Fruit fly (Drosophila melanogaster) whole organism, pupa: ENCODE measurements around the gene Pino.

Experiments
- CG10348 ChIP-seq: fragments of 200-800 bp; sonication (Bioruptor generic); IDR thresholded peaks from 2 replicates; pipeline ENCODE4 v1.3.6; 2022; ENCODE audit warnings: missing biosample characterization, missing genetic modification characterization
- CG12605 ChIP-seq: fragments of 200-800 bp; sonication (Bioruptor generic); IDR thresholded peaks from 2 replicates; pipeline ENCODE4 v1.3.6; 2022; ENCODE audit warnings: missing biosample characterization, missing genetic modification characterization
- CG13204 ChIP-seq: fragments of 200-800 bp; sonication (Bioruptor generic); optimal IDR thresholded peaks from 2 replicates; lab custom pipeline; 2018; ENCODE audit warnings: missing biosample characterization, mild to moderate bottlenecking, missing genetic modification characterization, moderate library complexity
- CG14655 ChIP-seq: fragments of 200-800 bp; sonication (Bioruptor generic); optimal IDR thresholded peaks from 3 replicates; lab custom pipeline; 2017; ENCODE audit warnings: mild to moderate bottlenecking, missing biosample characterization, missing genetic modification reagents, missing genetic modification characterization
- CG15710 ChIP-seq: fragments of 200-800 bp; sonication (Bioruptor generic); optimal IDR thresholded peaks from 2 replicates; lab custom pipeline; 2018; ENCODE audit warnings: missing biosample characterization, mild to moderate bottlenecking, missing genetic modification characterization, moderate library complexity
- CG17806 ChIP-seq: fragments of 200-800 bp; sonication (Bioruptor generic); optimal IDR thresholded peaks from 2 replicates; lab custom pipeline; 2018; ENCODE audit warnings: missing biosample characterization, mild to moderate bottlenecking, missing genetic modification characterization, moderate library complexity
- CG32121 ChIP-seq: fragments of 200-800 bp; sonication (Bioruptor generic); IDR thresholded peaks from 2 replicates; pipeline ENCODE4 v1.3.6; 2022; ENCODE audit warnings: missing biosample characterization, missing genetic modification characterization
- CG34367 ChIP-seq: fragments of 200-800 bp; sonication (Bioruptor generic); optimal IDR thresholded peaks from 2 replicates; lab custom pipeline; 2018; ENCODE audit warnings: missing biosample characterization, mild to moderate bottlenecking, missing genetic modification characterization
- CG4496 ChIP-seq: fragments of 200-800 bp; sonication (Bioruptor generic); IDR thresholded peaks from 3 replicates; pipeline ENCODE4 v1.3.6; 2022; ENCODE audit warnings: missing biosample characterization, missing genetic modification characterization
- CG8159 ChIP-seq: fragments of 200-800 bp; sonication (Bioruptor generic); optimal IDR thresholded peaks from 3 replicates; lab custom pipeline; 2018; ENCODE audit warnings: missing biosample characterization, mild to moderate bottlenecking, missing genetic modification characterization, moderate library complexity
- CG8301 ChIP-seq: fragments of 200-800 bp; sonication (Bioruptor generic); optimal IDR thresholded peaks from 2 replicates; lab custom pipeline; 2018; ENCODE audit warnings: missing biosample characterization, mild to moderate bottlenecking, missing genetic modification characterization
- CG9948 ChIP-seq: fragments of 200-800 bp; sonication (Bioruptor generic); optimal IDR thresholded peaks from 2 replicates; lab custom pipeline; 2018; ENCODE audit warnings: missing biosample characterization, mild to moderate bottlenecking, missing genetic modification characterization, moderate library complexity
- D1 ChIP-seq: fragments of 200-800 bp; sonication (Bioruptor generic); optimal IDR thresholded peaks from 2 replicates; lab custom pipeline; 2018; ENCODE audit warnings: missing biosample characterization, mild to moderate bottlenecking, missing genetic modification characterization, moderate library complexity
- EcR ChIP-seq: fragments of 200-800 bp; sonication (Bioruptor generic); optimal IDR thresholded peaks from 3 replicates; lab custom pipeline; 2019; ENCODE audit warnings: missing biosample characterization, missing genetic modification characterization, mild to moderate bottlenecking, moderate library complexity, missing genetic modification reagents
- Ets98B ChIP-seq: fragments of 200-800 bp; sonication (Bioruptor generic); IDR thresholded peaks from 2 replicates; pipeline ENCODE4 v1.3.6; 2022; ENCODE audit warnings: missing biosample characterization, missing genetic modification characterization
- Pif1A ChIP-seq: fragments of 200-800 bp; sonication (Bioruptor generic); optimal IDR thresholded peaks from 3 replicates; lab custom pipeline; 2016; ENCODE audit warnings: missing biosample characterization, missing genetic modification characterization
- Pif1B ChIP-seq: fragments of 200-800 bp; sonication (Bioruptor generic); optimal IDR thresholded peaks from 3 replicates; lab custom pipeline; 2016; ENCODE audit warnings: missing biosample characterization, missing genetic modification characterization
- Snoo ChIP-seq: fragments of 200-800 bp; sonication (Bioruptor generic); optimal IDR thresholded peaks from 3 replicates; lab custom pipeline; 2017; ENCODE audit warnings: missing biosample characterization, mild to moderate bottlenecking, missing genetic modification characterization, inconsistent platforms
- fd96Ca ChIP-seq: fragments of 200-800 bp; sonication (Bioruptor generic); IDR thresholded peaks from 3 replicates; pipeline ENCODE4 v1.3.6; 2022; ENCODE audit warnings: missing biosample characterization, missing genetic modification characterization
- gl ChIP-seq: fragments of 200-800 bp; sonication (Bioruptor generic); optimal IDR thresholded peaks from 2 replicates; lab custom pipeline; 2018; ENCODE audit warnings: missing biosample characterization, mild to moderate bottlenecking, missing genetic modification characterization
- rn ChIP-seq: fragments of 200-800 bp; sonication (Bioruptor generic); IDR thresholded peaks from 2 replicates; pipeline ENCODE4 v1.3.6; 2022; ENCODE audit warnings: missing biosample characterization, missing genetic modification characterization

Pino gene

DNA sequence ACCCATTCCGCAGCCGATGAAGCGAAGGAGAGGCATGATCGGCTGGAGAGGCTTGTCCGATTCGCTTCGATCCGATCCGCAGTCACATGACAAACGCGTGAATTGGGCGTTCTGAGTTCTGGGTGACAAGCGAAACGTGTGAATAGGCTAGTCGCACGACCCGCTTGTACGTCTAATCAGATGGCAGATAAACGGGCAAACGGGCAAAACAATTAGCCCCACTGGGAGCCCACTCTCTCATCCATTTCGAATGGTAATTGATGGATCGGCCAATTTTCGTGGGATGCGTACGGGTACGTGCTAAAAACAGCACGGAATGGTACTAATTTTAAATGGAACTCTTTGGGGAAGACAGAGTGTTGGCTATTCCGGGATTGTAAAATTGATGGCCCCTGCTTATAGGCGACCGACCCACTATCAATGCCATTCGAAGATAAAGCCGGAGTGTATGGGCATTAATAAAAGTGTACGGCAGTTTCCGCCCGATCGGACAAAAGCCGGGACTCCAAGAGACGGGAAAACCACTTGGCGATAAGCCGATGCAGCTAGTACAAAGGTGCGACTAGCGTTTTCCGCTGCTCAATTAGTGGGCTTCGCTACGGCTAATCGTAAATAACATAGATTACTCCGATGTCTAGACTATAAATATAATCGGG is 1.2 kb downstream of the Pino start:
- no peak for TF ChIP-seq CG17806 (tag; lab: Kevin White, UChicago)
- no peak for TF ChIP-seq CG14655 (GFP tag; lab: Kevin White, UChicago)
- TF ChIP-seq Ets98B (GFP tag; lab: Robert Waterston, UW), result no peak
- no peak for TF ChIP-seq CG13204
- TF ChIP-seq Pif1B (GFP tag; lab: Kevin White, UChicago), result no peak
- no peak for TF ChIP-seq EcR (GFP tag; lab: Kevin White, UChicago)
- TF ChIP-seq gl (tag; lab: Kevin White, UChicago), result no peak
- no peak for TF ChIP-seq CG9948 (tag; lab: Kevin White, UChicago)
- TF ChIP-seq rn (GFP tag; lab: Robert Waterston, UW), result no peak
- no peak for TF ChIP-seq CG10348 (GFP tag; lab: Robert Waterston, UW)
- TF ChIP-seq CG8159 (tag; lab: Kevin White, UChicago), result no peak
- no peak for TF ChIP-seq CG12605 (GFP tag; lab: Robert Waterston, UW)
- TF ChIP-seq CG15710 (tag; lab: Kevin White, UChicago), result no peak
- no peak for TF ChIP-seq CG32121 (GFP tag; lab: Robert Waterston, UW)
- no peak for TF ChIP-seq CG8301 (tag; lab: Kevin White, UChicago)

- TF ChIP-seq gl (tag; lab: Kevin White, UChicago) (no peak), D1 (tag; lab: Kevin White, UChicago) (no peak), CG15710 (tag; lab: Kevin White, UChicago) (no peak), fd96Ca (no peak), Snoo (tag; lab: Kevin White, UChicago) (no peak), CG12605 (GFP tag; lab: Robert Waterston, UW) (no peak), CG34367 (tag; lab: Kevin White, UChicago) (no peak), CG8301 (tag; lab: Kevin White, UChicago) (no peak), CG8159 (tag; lab: Kevin White, UChicago) (no peak), CG9948 (tag; lab: Kevin White, UChicago) (no peak), CG13204 (no peak), Pif1A (no peak), rn (GFP tag; lab: Robert Waterston, UW) (no peak)
Observed at dm6 chr2L:1126527-1126926, 2.2 kb downstream of the Pino start.

- no peak for TF ChIP-seq Pif1B (GFP tag; lab: Kevin White, UChicago)
- TF ChIP-seq CG12605 (GFP tag; lab: Robert Waterston, UW), result 0 out of 2 replicates have a peak, but pooled peaks have one; percentile 18
- no peak for TF ChIP-seq D1 (tag; lab: Kevin White, UChicago)
- TF ChIP-seq CG34367 (tag; lab: Kevin White, UChicago), result no peak
- TF ChIP-seq CG4496 (GFP tag; lab: Robert Waterston, UW), result peak; percentile 25; the same call in 1 of the 3 replicates
- no peak for TF ChIP-seq CG15710 (tag; lab: Kevin White, UChicago)
Observed at dm6 chr2L:1125437-1125836, 3.3 kb downstream of the Pino start.

DNA sequence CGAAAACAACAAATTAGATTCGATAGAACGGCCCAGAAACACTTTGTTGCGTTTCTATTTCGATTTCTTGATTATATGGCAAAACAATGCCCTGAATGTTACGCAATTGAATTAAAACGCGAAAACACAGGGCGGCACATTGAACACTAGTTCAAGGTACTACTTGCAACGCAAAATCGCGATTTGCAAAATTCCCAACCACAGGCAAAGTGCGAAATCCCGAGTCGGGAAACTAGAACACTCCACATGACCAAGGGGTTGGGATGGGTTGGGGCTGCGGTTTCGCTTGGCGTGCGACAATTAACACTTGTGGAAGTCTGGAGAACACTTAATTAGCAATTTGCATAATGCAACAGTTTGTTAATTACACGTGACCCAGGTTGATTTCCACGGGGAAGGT is 4.5 kb downstream of the Pino start:
- TF ChIP-seq Pif1A, result no peak
- TF ChIP-seq Ets98B (GFP tag; lab: Robert Waterston, UW), result no peak
- TF ChIP-seq CG8159 (tag; lab: Kevin White, UChicago), result no peak
- TF ChIP-seq CG12605 (GFP tag; lab: Robert Waterston, UW), result no peak
- TF ChIP-seq D1 (tag; lab: Kevin White, UChicago), result no peak
- TF ChIP-seq rn (GFP tag; lab: Robert Waterston, UW), result no peak

DNA sequence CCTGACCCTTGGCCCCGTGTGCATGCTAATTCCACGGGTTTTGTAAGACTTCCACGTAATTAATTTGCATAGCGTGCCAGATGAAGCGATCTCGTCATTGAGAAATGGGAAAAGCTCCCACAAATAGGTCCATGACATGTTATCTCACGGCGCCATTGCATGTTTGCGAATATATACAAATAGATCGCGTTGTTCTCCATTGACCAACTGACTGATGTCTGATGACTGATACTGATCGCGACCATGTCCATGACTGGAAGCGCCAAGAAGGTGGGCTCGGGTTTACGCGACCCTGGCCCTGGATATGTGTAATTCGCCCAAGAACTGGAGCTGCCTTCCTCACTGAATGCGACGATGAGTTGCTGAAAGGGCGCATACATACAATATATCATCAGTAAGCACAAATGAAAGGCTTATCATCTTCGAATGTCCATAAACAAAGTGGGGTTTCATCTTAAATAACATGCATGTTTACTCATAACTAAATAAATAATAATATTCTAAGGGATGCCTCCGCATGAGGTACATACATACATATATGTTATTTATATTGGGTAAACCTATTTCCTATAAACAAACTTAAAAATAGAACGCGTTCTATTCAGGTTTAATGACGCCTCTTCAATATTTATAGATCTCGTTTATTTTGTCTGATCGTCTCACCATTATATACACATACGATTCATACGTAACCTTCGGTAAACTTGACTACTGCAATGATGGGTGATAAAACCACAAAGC is 5.5 kb downstream of the Pino start:
- TF ChIP-seq EcR (GFP tag; lab: Kevin White, UChicago), result peak; percentile 70
- no peak for TF ChIP-seq CG10348 (GFP tag; lab: Robert Waterston, UW)

DNA sequence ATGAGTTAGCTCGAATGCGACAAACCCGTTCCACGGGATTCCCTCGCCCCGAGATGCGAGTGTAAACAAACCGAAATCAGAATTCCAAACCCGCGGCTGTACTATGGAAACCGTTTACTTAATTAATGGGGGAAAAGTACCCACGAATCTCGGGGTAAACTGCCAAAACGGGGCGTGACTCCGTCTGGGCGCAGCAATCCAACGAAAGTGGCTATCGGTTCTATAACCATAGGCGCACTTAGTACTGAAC is 6.1 kb downstream of the Pino start:
- TF ChIP-seq CG8159 (tag; lab: Kevin White, UChicago), result no peak
- no peak for TF ChIP-seq rn (GFP tag; lab: Robert Waterston, UW)
- no peak for TF ChIP-seq CG10348 (GFP tag; lab: Robert Waterston, UW)
- no peak for TF ChIP-seq CG13204
- no peak for TF ChIP-seq Pif1A
- TF ChIP-seq Pif1B (GFP tag; lab: Kevin White, UChicago), result no peak
- TF ChIP-seq fd96Ca, result no peak
- no peak for TF ChIP-seq CG32121 (GFP tag; lab: Robert Waterston, UW)
- TF ChIP-seq, all 21 proteins: peak for 0
